Fruit fly (Drosophila melanogaster): ENCODE results near the gene Dci.

The Dci gene

DNA sequence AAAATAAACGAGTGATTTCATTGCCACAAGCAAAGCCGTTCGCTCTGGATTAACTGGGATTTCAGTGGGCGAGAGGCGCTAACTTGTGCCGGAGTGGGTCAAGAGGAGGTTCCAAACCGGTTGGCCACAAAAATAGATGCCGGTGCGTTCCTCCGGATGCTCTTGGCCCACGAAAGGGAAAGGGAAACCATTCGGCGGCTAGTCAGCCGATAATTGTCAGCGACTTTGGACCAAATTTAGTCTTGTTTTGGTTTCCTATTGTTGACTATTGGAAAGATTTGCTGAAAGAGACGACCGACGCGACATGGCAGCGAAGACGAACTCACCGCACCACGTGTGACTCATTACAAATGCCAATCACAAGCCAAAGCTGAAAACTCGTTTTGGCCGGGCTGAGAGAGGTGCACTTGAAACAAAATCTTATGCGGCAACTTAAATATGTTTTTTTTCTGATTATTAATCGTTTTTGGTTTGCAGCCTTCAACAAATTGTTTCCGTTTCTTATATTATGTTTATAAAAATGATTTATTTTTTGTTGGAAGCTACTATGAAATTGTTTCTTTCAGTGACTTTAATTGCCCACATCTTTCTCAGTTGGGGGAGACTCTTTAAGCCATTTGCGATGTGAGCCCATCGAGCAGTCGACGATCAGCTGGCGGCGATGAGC, 44.3 kb downstream of the Dci start, which contains the start of gene CG34056 (continued):
- TF ChIP-seq Dad (GFP tag; optimal IDR thresholded peaks at IDR 0.05) (peak; percentile 74), Nf-YB (GFP tag; optimal IDR thresholded peaks at IDR 0.05) (peak; percentile 73), CHES-1-like (GFP tag; optimal IDR thresholded peaks at IDR 0.05) (peak; percentile 28), Drgx (GFP tag; IDR thresholded peaks at IDR 0.05) (peak; percentile 99), shn (GFP tag; optimal IDR thresholded peaks at IDR 0.05) (peak; percentile 31), CG8944 (GFP tag; optimal IDR thresholded peaks at IDR 0.05) (peak; percentile 38), odd (GFP tag; optimal IDR thresholded peaks at IDR 0.05) (peak; percentile 76), Lim3 (GFP tag; IDR thresholded peaks at IDR 0.05) (peak; percentile 73; the same call in 1 of the 2 replicates), crol (GFP tag; IDR thresholded peaks at IDR 0.05) (no peak), fd3F (GFP tag; optimal IDR thresholded peaks at IDR 0.05) (peak; percentile 79), CG1233 (GFP tag; optimal IDR thresholded peaks at IDR 0.05) (peak; percentile 93), CG8388 (GFP tag; optimal IDR thresholded peaks at IDR 0.05) (peak; percentile 91), CG7987 (GFP tag; optimal IDR thresholded peaks at IDR 0.05) (peak; percentile 58), Antp (GFP tag; optimal IDR thresholded peaks at IDR 0.05) (peak; percentile 75), fd64A (GFP tag; optimal IDR thresholded peaks at IDR 0.05) (peak; percentile 80), Dbx (GFP tag; IDR thresholded peaks at IDR 0.05) (peak; percentile 96), Poxn (GFP tag; IDR thresholded peaks at IDR 0.05) (peak; percentile 71), jigr1 (GFP tag; IDR thresholded peaks at IDR 0.05) (peak; percentile 86), Hr3 (GFP tag; optimal IDR thresholded peaks at IDR 0.05) (peak; percentile 79), trem (tag; optimal IDR thresholded peaks at IDR 0.05) (peak; percentile 80), CG17829 (tag; optimal IDR thresholded peaks at IDR 0.05) (peak; percentile 95), CG10267 (tag; optimal IDR thresholded peaks at IDR 0.05) (peak; percentile 89), CG18599 (GFP tag; optimal IDR thresholded peaks at IDR 0.05) (peak; percentile 94), ewg (GFP tag; optimal IDR thresholded peaks at IDR 0.05) (peak; percentile 75), Vsx1 (GFP tag; optimal IDR thresholded peaks at IDR 0.05) (peak; percentile 86), Med (GFP tag) (peak; percentile 96), ranshi (GFP tag; IDR thresholded peaks at IDR 0.05) (peak; percentile 95), Doc3 (GFP tag; IDR thresholded peaks at IDR 0.05; ENCODE audit: partially characterized antibody) (no peak), CG13287 (GFP tag; IDR thresholded peaks at IDR 0.05; ENCODE audit: partially characterized antibody) (no peak), pnt (GFP tag; optimal IDR thresholded peaks at IDR 0.05) (peak; percentile 83), gro (GFP tag; optimal IDR thresholded peaks at IDR 0.05) (peak; percentile 80), CG12104 (GFP tag; optimal IDR thresholded peaks at IDR 0.05) (peak; percentile 89), cad (GFP tag; optimal IDR thresholded peaks at IDR 0.05) (no peak), CG18619 (GFP tag; optimal IDR thresholded peaks at IDR 0.05) (peak; percentile 74), dimm (GFP tag; IDR thresholded peaks at IDR 0.05) (peak; percentile 90), CG10147 (GFP tag; optimal IDR thresholded peaks at IDR 0.05) (peak; percentile 95), TFAM (GFP tag; optimal IDR thresholded peaks at IDR 0.05) (peak; percentile 49), CG31365 (tag; optimal IDR thresholded peaks at IDR 0.05) (peak; percentile 73), fu2 (GFP tag; optimal IDR thresholded peaks at IDR 0.05) (peak; percentile 10), nau (GFP tag; optimal IDR thresholded peaks at IDR 0.05) (peak; percentile 89), H15 (GFP tag; IDR thresholded peaks at IDR 0.05) (peak; percentile 95), CG13775 (GFP tag; optimal IDR thresholded peaks at IDR 0.05) (peak; percentile 68), mirr (GFP tag; optimal IDR thresholded peaks at IDR 0.05) (peak; percentile 38), p53 (GFP tag; optimal IDR thresholded peaks at IDR 0.05) (peak; percentile 52), Hey (tag; optimal IDR thresholded peaks at IDR 0.05) (no peak), HLH4C (GFP tag; IDR thresholded peaks at IDR 0.05; ENCODE audit: partially characterized antibody) (no peak), CG11695 (GFP tag; IDR thresholded peaks at IDR 0.05) (peak; percentile 97), sna (GFP tag; IDR thresholded peaks at IDR 0.05; ENCODE audit: partially characterized antibody) (no peak), zfh1 (GFP tag; IDR thresholded peaks at IDR 0.05) (peak; percentile 97), dm (GFP tag; optimal IDR thresholded peaks at IDR 0.05) (peak; percentile 5)

Data from whole organism, embryonic.